Worm (Caenorhabditis elegans) whole organism, L3 larva: ENCODE measurements around the gene str-250.

Experiments
- R02D3.7 ChIP-seq: fragments of 150-350 bp; optimal IDR thresholded peaks from 2 replicates; lab custom pipeline; 2014; ENCODE audit warnings: missing biosample characterization, missing genetic modification characterization
- aly-2 ChIP-seq: fragments of 150-350 bp; optimal IDR thresholded peaks from 2 replicates; lab custom pipeline; 2014; ENCODE audit warnings: missing biosample characterization, missing genetic modification characterization
- ama-1 ChIP-seq: fragments of 150-350 bp; optimal IDR thresholded peaks from 2 replicates; lab custom pipeline; 2018
- elt-1 ChIP-seq: fragments of 150-350 bp; optimal IDR thresholded peaks from 2 replicates; lab custom pipeline; 2014; ENCODE audit warnings: missing biosample characterization, missing genetic modification characterization
- nhr-23 ChIP-seq: fragments of 150-350 bp; optimal IDR thresholded peaks from 2 replicates; lab custom pipeline; 2014; ENCODE audit warnings: missing biosample characterization, missing genetic modification reagents, missing genetic modification characterization
- nhr-237 ChIP-seq: fragments of 150-350 bp; optimal IDR thresholded peaks from 2 replicates; lab custom pipeline; 2014; ENCODE audit warnings: missing biosample characterization, missing genetic modification characterization
- nhr-76 ChIP-seq: fragments of 150-350 bp; sonication (generic microtip); optimal IDR thresholded peaks from 5 replicates; lab custom pipeline; 2014; ENCODE audit warnings: missing biosample characterization, missing genetic modification characterization
- pha-4 ChIP-seq: fragments of 150-350 bp; optimal IDR thresholded peaks from 2 replicates; lab custom pipeline; 2014; ENCODE audit warnings: missing biosample characterization, missing genetic modification reagents, missing genetic modification characterization
- pqm-1 ChIP-seq: fragments of 150-350 bp; optimal IDR thresholded peaks from 2 replicates; lab custom pipeline; 2017; ENCODE audit warnings: missing biosample characterization, missing genetic modification characterization, inconsistent platforms
- snpc-4 ChIP-seq: fragments of 150-350 bp; optimal IDR thresholded peaks from 2 replicates; lab custom pipeline; 2014; ENCODE audit warnings: missing biosample characterization, missing genetic modification characterization
- ztf-11 ChIP-seq: fragments of 150-350 bp; optimal IDR thresholded peaks from 2 replicates; lab custom pipeline; 2014; ENCODE audit warnings: missing biosample characterization, missing genetic modification characterization

- no peak for TF ChIP-seq ztf-11
- TF ChIP-seq nhr-76 (tag; lab: Kevin White, UChicago) = no peak
- no peak for TF ChIP-seq ama-1
- no peak for TF ChIP-seq nhr-23 (tag; lab: Kevin White, UChicago)
- TF ChIP-seq snpc-4 (tag; lab: Kevin White, UChicago) = no peak
- TF ChIP-seq elt-1 (tag; lab: Kevin White, UChicago) = no peak
- TF ChIP-seq nhr-237 = no peak
- TF ChIP-seq aly-2 (tag; lab: Kevin White, UChicago) = no peak
- TF ChIP-seq pha-4 = no peak
- TF ChIP-seq pqm-1 = peak; percentile 2
- TF ChIP-seq R02D3.7 (tag; lab: Kevin White, UChicago) = no peak
These were observed 48.9 kb upstream of the str-250 start for ce11 chrV:13869551-13869950.
